Fruit fly (Drosophila melanogaster) whole organism, embryonic: ENCODE results near the gene CG15373.

Source experiments
- Adf1 ChIP-seq: fragments of 200-800 bp; sonication (Bioruptor generic); IDR thresholded peaks from 2 replicates; pipeline ENCODE4 v1.3.6; 2022; ENCODE audit warnings: missing biosample characterization, missing genetic modification characterization
- Atf6 ChIP-seq: fragments of 200-800 bp; sonication (Bioruptor generic); IDR thresholded peaks from 2 replicates; pipeline ENCODE4 v1.3.6; 2022; ENCODE audit warnings: missing biosample characterization, missing genetic modification characterization
- CG10366 ChIP-seq: fragments of 200-800 bp; sonication (Bioruptor generic); IDR thresholded peaks from 2 replicates; pipeline ENCODE4 v1.3.6; 2022; ENCODE audit warnings: missing biosample characterization, missing genetic modification characterization
- CG10462 ChIP-seq: fragments of 200-800 bp; sonication (Bioruptor generic); optimal IDR thresholded peaks from 2 replicates; lab custom pipeline; 2016; ENCODE audit warnings: missing biosample characterization, missing genetic modification characterization
- CG10654 ChIP-seq: fragments of 200-800 bp; sonication (Bioruptor generic); optimal IDR thresholded peaks from 2 replicates; lab custom pipeline; 2016; ENCODE audit warnings: missing biosample characterization, missing genetic modification characterization
- CG11695 ChIP-seq: fragments of 200-800 bp; sonication (Bioruptor generic); IDR thresholded peaks from 3 replicates; pipeline ENCODE4 v1.3.6; 2022; ENCODE audit warnings: missing biosample characterization, missing genetic modification characterization
- CG12155 ChIP-seq: fragments of 200-800 bp; sonication (Bioruptor generic); optimal IDR thresholded peaks from 3 replicates; lab custom pipeline; 2016; ENCODE audit warnings: missing biosample characterization, missing genetic modification characterization
- CG13296 ChIP-seq: fragments of 200-800 bp; sonication (Bioruptor generic); optimal IDR thresholded peaks from 3 replicates; lab custom pipeline; 2018; ENCODE audit warnings: missing biosample characterization, mild to moderate bottlenecking, missing genetic modification characterization
- CG1602 ChIP-seq: fragments of 200-800 bp; sonication (Bioruptor generic); optimal IDR thresholded peaks from 3 replicates; lab custom pipeline; 2016; ENCODE audit warnings: missing biosample characterization, missing genetic modification characterization
- CG1603 ChIP-seq: fragments of 200-800 bp; sonication (Bioruptor generic); optimal IDR thresholded peaks from 2 replicates; lab custom pipeline; 2019; ENCODE audit warnings: missing biosample characterization, mild to moderate bottlenecking, missing genetic modification characterization, moderate library complexity
- CG1647 ChIP-seq: fragments of 200-800 bp; sonication (Bioruptor generic); optimal IDR thresholded peaks from 3 replicates; lab custom pipeline; 2016; ENCODE audit warnings: missing biosample characterization, missing genetic modification characterization
- CG16813 ChIP-seq: fragments of 200-800 bp; sonication (Bioruptor generic); IDR thresholded peaks from 3 replicates; pipeline ENCODE4 v1.3.6; 2022; ENCODE audit warnings: missing biosample characterization, missing genetic modification characterization; ENCODE audit not compliant: partially characterized antibody
- CG16863 ChIP-seq: fragments of 200-800 bp; sonication (Bioruptor generic); optimal IDR thresholded peaks from 3 replicates; lab custom pipeline; 2016; ENCODE audit warnings: missing biosample characterization, missing genetic modification characterization
- CG17802 ChIP-seq: fragments of 200-800 bp; sonication (Bioruptor generic); optimal IDR thresholded peaks from 2 replicates; lab custom pipeline; 2018; ENCODE audit warnings: missing biosample characterization, mild to moderate bottlenecking, missing genetic modification characterization, moderate library complexity
- CG17829 ChIP-seq: fragments of 200-800 bp; optimal IDR thresholded peaks from 2 replicates; lab custom pipeline; 2019; ENCODE audit warnings: missing biosample characterization, mild to moderate bottlenecking, missing genetic modification characterization, moderate library complexity
- CG18476 ChIP-seq: fragments of 200-800 bp; sonication (Bioruptor generic); optimal IDR thresholded peaks from 2 replicates; lab custom pipeline; 2016; ENCODE audit warnings: missing biosample characterization, mild to moderate bottlenecking, missing genetic modification characterization
- CG2116 ChIP-seq: fragments of 200-800 bp; sonication (Bioruptor generic); optimal IDR thresholded peaks from 3 replicates; lab custom pipeline; 2018; ENCODE audit warnings: missing biosample characterization, mild to moderate bottlenecking, missing genetic modification characterization
- CG2712 ChIP-seq: fragments of 200-800 bp; optimal IDR thresholded peaks from 3 replicates; lab custom pipeline; 2019; ENCODE audit warnings: missing biosample characterization, mild to moderate bottlenecking, missing genetic modification characterization, moderate library complexity
- CG2875 ChIP-seq: fragments of 200-800 bp; sonication (Bioruptor generic); optimal IDR thresholded peaks from 2 replicates; lab custom pipeline; 2017; ENCODE audit warnings: missing biosample characterization, mild to moderate bottlenecking, missing genetic modification characterization, missing genetic modification reagents
- CG33557 ChIP-seq: fragments of 200-800 bp; sonication (Bioruptor generic); optimal IDR thresholded peaks from 2 replicates; lab custom pipeline; 2019; ENCODE audit warnings: missing biosample characterization, mild to moderate bottlenecking, missing genetic modification characterization, moderate library complexity
- CG34422 ChIP-seq: fragments of 200-800 bp; sonication (Bioruptor generic); IDR thresholded peaks from 3 replicates; pipeline ENCODE4 v1.3.6; 2022; ENCODE audit warnings: missing biosample characterization, missing genetic modification characterization
- CG3726 ChIP-seq: fragments of 200-800 bp; sonication (Bioruptor generic); IDR thresholded peaks from 3 replicates; pipeline ENCODE4, ENCODE4 v1.3.6; 2022; ENCODE audit warnings: missing biosample characterization, missing genetic modification characterization
- CG6683 ChIP-seq: fragments of 200-800 bp; sonication (Bioruptor generic); optimal IDR thresholded peaks from 2 replicates; lab custom pipeline; 2017; ENCODE audit warnings: missing biosample characterization, mild to moderate bottlenecking, missing genetic modification characterization, missing genetic modification reagents
- CG7928 ChIP-seq: fragments of 200-800 bp; sonication (Bioruptor generic); optimal IDR thresholded peaks from 2 replicates; lab custom pipeline; 2017; ENCODE audit warnings: missing biosample characterization, mild to moderate bottlenecking, missing genetic modification characterization
- CG8388 ChIP-seq: fragments of 200-800 bp; sonication (Bioruptor generic); optimal IDR thresholded peaks from 2 replicates; lab custom pipeline; 2019; ENCODE audit warnings: missing biosample characterization, mild to moderate bottlenecking, missing genetic modification characterization, moderate library complexity
- CG9817 ChIP-seq: fragments of 200-800 bp; sonication (Bioruptor generic); optimal IDR thresholded peaks from 2 replicates; lab custom pipeline; 2018; ENCODE audit warnings: missing biosample characterization, mild to moderate bottlenecking, missing genetic modification characterization, moderate library complexity
- CkIIα-i1 ChIP-seq: fragments of 200-800 bp; sonication (Bioruptor generic); IDR thresholded peaks from 2 replicates; pipeline ENCODE4 v1.3.6; 2022; ENCODE audit warnings: missing biosample characterization, missing genetic modification characterization
- Ets97D ChIP-seq: fragments of 200-800 bp; sonication (Bioruptor generic); optimal IDR thresholded peaks from 3 replicates; lab custom pipeline; 2016; ENCODE audit warnings: missing biosample characterization, missing genetic modification characterization
- HHEX ChIP-seq: fragments of 200-800 bp; sonication (Bioruptor generic); optimal IDR thresholded peaks from 3 replicates; lab custom pipeline; 2017; ENCODE audit warnings: missing biosample characterization, mild to moderate bottlenecking, missing genetic modification characterization, missing genetic modification reagents
- HLH54F ChIP-seq: fragments of 200-800 bp; sonication (Bioruptor generic); optimal IDR thresholded peaks from 3 replicates; lab custom pipeline; 2016; ENCODE audit warnings: missing biosample characterization, missing genetic modification characterization
- Myb ChIP-seq: fragments of 200-800 bp; sonication (Bioruptor generic); optimal IDR thresholded peaks from 2 replicates; lab custom pipeline; 2016; ENCODE audit warnings: missing biosample characterization, missing genetic modification characterization
- PHDP ChIP-seq: fragments of 200-800 bp; sonication (Bioruptor generic); optimal IDR thresholded peaks from 3 replicates; lab custom pipeline; 2018; ENCODE audit warnings: missing biosample characterization, mild to moderate bottlenecking, missing genetic modification characterization, moderate library complexity
- Sin3A ChIP-seq: fragments of >200 bp; optimal IDR thresholded peaks from 2 replicates; lab custom pipeline; 2018
- Ssrp ChIP-seq: fragments of 200-800 bp; sonication (Bioruptor generic); optimal IDR thresholded peaks from 2 replicates; lab custom pipeline; 2018; ENCODE audit warnings: missing biosample characterization, mild to moderate bottlenecking, missing genetic modification characterization, moderate library complexity
- Vsx1 ChIP-seq: fragments of 200-800 bp; sonication (Bioruptor generic); optimal IDR thresholded peaks from 2 replicates; lab custom pipeline; 2017; ENCODE audit warnings: missing biosample characterization, mild to moderate bottlenecking, missing genetic modification characterization, missing genetic modification reagents
- aop ChIP-seq: fragments of 200-800 bp; sonication (Bioruptor generic); IDR thresholded peaks from 2 replicates; pipeline ENCODE4 v1.3.6; 2022; ENCODE audit warnings: missing biosample characterization, missing genetic modification characterization
- ara ChIP-seq: fragments of 200-800 bp; sonication (Bioruptor generic); IDR thresholded peaks from 2 replicates; pipeline ENCODE4 v1.3.6; 2022; ENCODE audit warnings: missing biosample characterization, missing genetic modification characterization
- ci ChIP-seq: fragments of 200-800 bp; sonication (Bioruptor generic); IDR thresholded peaks from 3 replicates; pipeline ENCODE4 v1.3.6; 2022; ENCODE audit warnings: missing biosample characterization, missing genetic modification characterization
- croc ChIP-seq: fragments of 200-800 bp; sonication (Bioruptor generic); conservative IDR thresholded peaks from 3 replicates; pipeline ENCODE4 v1.3.6; 2022; ENCODE audit warnings: missing biosample characterization, missing genetic modification characterization
- dan ChIP-seq: fragments of 200-800 bp; sonication (Bioruptor generic); IDR thresholded peaks from 2 replicates; pipeline ENCODE4 v1.3.6; 2022; ENCODE audit warnings: missing biosample characterization, missing genetic modification characterization
- en ChIP-seq: fragments of 200-800 bp; sonication (Bioruptor generic); optimal IDR thresholded peaks from 2 replicates; lab custom pipeline; 2016; ENCODE audit warnings: missing biosample characterization, missing genetic modification characterization
- fd3F ChIP-seq: fragments of 200-800 bp; sonication (Bioruptor generic); optimal IDR thresholded peaks from 2 replicates; lab custom pipeline; 2018; ENCODE audit warnings: missing biosample characterization, mild to moderate bottlenecking, missing genetic modification characterization, moderate library complexity
- gfzf ChIP-seq: fragments of 200-800 bp; sonication (Bioruptor generic); optimal IDR thresholded peaks from 2 replicates; lab custom pipeline; 2016; ENCODE audit warnings: missing biosample characterization, mild to moderate bottlenecking, missing genetic modification characterization, moderate library complexity
- hb ChIP-seq: fragments of 200-800 bp; sonication (Bioruptor generic); IDR thresholded peaks from 3 replicates; pipeline ENCODE4 v1.3.6; 2022; ENCODE audit warnings: missing biosample characterization, missing genetic modification characterization; ENCODE audit not compliant: partially characterized antibody
- knrl ChIP-seq: fragments of 200-800 bp; sonication (Bioruptor generic); IDR thresholded peaks from 3 replicates; pipeline ENCODE4 v1.3.6; 2022; ENCODE audit warnings: missing biosample characterization, missing genetic modification characterization; ENCODE audit not compliant: partially characterized antibody
- lola ChIP-seq, 3 experiments: fragments of >200 bp in 2 of 3; fragments of 200-800 bp in 1 of 3; sonication (Bioruptor generic) in 1 of 3; optimal IDR thresholded peaks; 2 replicates each; lab custom pipeline; 2017 to 2019; ENCODE audit warnings: missing biosample characterization in 3 of 3, missing genetic modification characterization in 3 of 3, mild to moderate bottlenecking in 1 of 3, moderate library complexity in 1 of 3
- onecut ChIP-seq: fragments of 200-800 bp; sonication (Bioruptor generic); IDR thresholded peaks from 2 replicates; pipeline ENCODE4 v1.3.6; 2022; ENCODE audit warnings: missing biosample characterization, missing genetic modification characterization
- peb ChIP-seq: fragments of 200-800 bp; sonication (Bioruptor generic); IDR thresholded peaks from 2 replicates; pipeline ENCODE4 v1.3.6; 2022; ENCODE audit warnings: missing biosample characterization, missing genetic modification characterization
- sna ChIP-seq: fragments of 200-800 bp; sonication (Bioruptor generic); IDR thresholded peaks from 2 replicates; pipeline ENCODE4 v1.3.6; 2022; ENCODE audit warnings: missing biosample characterization, missing genetic modification characterization; ENCODE audit not compliant: partially characterized antibody
- sqz ChIP-seq: fragments of 200-800 bp; sonication (Bioruptor generic); optimal IDR thresholded peaks from 3 replicates; lab custom pipeline; 2018; ENCODE audit warnings: missing biosample characterization, mild to moderate bottlenecking, missing genetic modification characterization

CG15373 gene

dm6 chrX:18092810-18093222, 49.0 kb downstream of the CG15373 start, which contains the start of gene RhoGAP16F (continued):
- TF ChIP-seq CG34422 (GFP tag; lab: Robert Waterston, UW), result peak; percentile 87
- TF ChIP-seq CG11695 (GFP tag; lab: Robert Waterston, UW), result peak; percentile 76
- TF ChIP-seq ci (GFP tag; lab: Robert Waterston, UW), result peak; percentile 80
- peak; percentile 51 for TF ChIP-seq CG17802
- TF ChIP-seq Sin3A (lab: Kevin White, UChicago), result peak; percentile 20
- TF ChIP-seq hb (GFP tag; lab: Robert Waterston, UW), result no peak
- peak; percentile 60 for TF ChIP-seq CG2116 (GFP tag; lab: Kevin White, UChicago)
- peak; percentile 74 for TF ChIP-seq peb
- peak; percentile 88 for TF ChIP-seq CG1602 (GFP tag; lab: Kevin White, UChicago)
- TF ChIP-seq CG16863 (GFP tag; lab: Kevin White, UChicago), result peak; percentile 73
- TF ChIP-seq knrl (GFP tag; lab: Robert Waterston, UW), result peak; percentile 7; the same call in 1 of the 3 replicates
- peak; percentile 63 for TF ChIP-seq sqz (GFP tag; lab: Kevin White, UChicago)
- TF ChIP-seq CG12155, result peak; percentile 88
- TF ChIP-seq fd3F (GFP tag; lab: Kevin White, UChicago), result peak; percentile 69
- peak; percentile 87 for TF ChIP-seq CG10654 (GFP tag; lab: Kevin White, UChicago)
- TF ChIP-seq onecut (GFP tag; lab: Robert Waterston, UW), result peak; percentile 47
- TF ChIP-seq Vsx1, result peak; percentile 29
- peak; percentile 36 for TF ChIP-seq CG7928 (GFP tag; lab: Kevin White, UChicago)
- TF ChIP-seq Adf1 (GFP tag; lab: Robert Waterston, UW), result peak; percentile 41; the same call in 1 of the 2 replicates
- TF ChIP-seq HHEX (GFP tag; lab: Kevin White, UChicago), result peak; percentile 74
- TF ChIP-seq CG9817 (tag; lab: Kevin White, UChicago), result peak; percentile 79
- TF ChIP-seq Myb (GFP tag; lab: Kevin White, UChicago), result peak; percentile 79
- TF ChIP-seq gfzf, result peak; percentile 5
- peak; percentile 69 for TF ChIP-seq CG18476
- TF ChIP-seq croc (GFP tag; lab: Robert Waterston, UW), result peak; percentile 64
- TF ChIP-seq CG2712 (tag; lab: Kevin White, UChicago), result peak; percentile 88
- peak; percentile 84 for TF ChIP-seq PHDP (tag; lab: Kevin White, UChicago)
- TF ChIP-seq ara (GFP tag; lab: Robert Waterston, UW), result peak; percentile 79
- peak; percentile 9 for TF ChIP-seq en (GFP tag; lab: Kevin White, UChicago)
- TF ChIP-seq Ssrp, result peak; percentile 82
- peak; percentile 68 for TF ChIP-seq CG1647 (GFP tag; lab: Kevin White, UChicago)
- peak; percentile 77 for TF ChIP-seq CG13296
- TF ChIP-seq CG8388 (GFP tag; lab: Kevin White, UChicago), result peak; percentile 82
- TF ChIP-seq CG16813 (GFP tag; lab: Robert Waterston, UW), result no peak
- peak; percentile 44; the same call in 1 of the 2 replicates for TF ChIP-seq dan (GFP tag; lab: Robert Waterston, UW)
- TF ChIP-seq CG1603 (tag; lab: Kevin White, UChicago), result peak; percentile 77
- TF ChIP-seq CG10462 (GFP tag; lab: Kevin White, UChicago), result peak; percentile 79
- TF ChIP-seq aop (GFP tag; lab: Robert Waterston, UW), result no peak
- peak; percentile 83 for TF ChIP-seq HLH54F (GFP tag; lab: Kevin White, UChicago)
- peak; percentile 75 for TF ChIP-seq CG33557 (GFP tag; lab: Kevin White, UChicago)
- peak; percentile 52 for TF ChIP-seq Ets97D (GFP tag; lab: Kevin White, UChicago)
- TF ChIP-seq CG10366, result peak; percentile 84
- no peak for TF ChIP-seq sna
- TF ChIP-seq Atf6 (GFP tag; lab: Robert Waterston, UW), result peak; percentile 83
- TF ChIP-seq CG6683, result peak; percentile 55
- 0 out of 3 replicates have a peak, but pooled peaks have one; percentile 60 for TF ChIP-seq CG3726 (GFP tag; lab: Robert Waterston, UW)
- TF ChIP-seq CkIIα-i1, result peak; percentile 32; the same call in 1 of the 2 replicates
- peak; percentile 51 for TF ChIP-seq CG2875 (GFP tag; lab: Kevin White, UChicago)
- TF ChIP-seq lola (GFP tag; optimal IDR thresholded peaks at IDR 0.05; lab: Kevin White, UChicago), result peak in 1 of 3 experiments; percentile 78
- TF ChIP-seq CG17829 (tag; lab: Kevin White, UChicago), result peak; percentile 86
